Worm (Caenorhabditis elegans) whole organism, young adult: ENCODE results near the gene srh-289.

Experiments
- B0019.2 ChIP-seq: fragments of 200-800 bp; sonication (Bioruptor generic); conservative IDR thresholded peaks from 2 replicates; pipeline ENCODE4 v1.3.6; 2022; ENCODE audit warnings: missing genetic modification reagents, missing genetic modification characterization, missing compliant biosample characterization
- B0035.1 ChIP-seq: sonication (generic microtip); optimal IDR thresholded peaks from 2 replicates; lab custom pipeline; 2016; ENCODE audit warnings: missing genetic modification characterization, mild to moderate bottlenecking, missing compliant biosample characterization, missing genotype, missing genetic modification reagents
- C17E4.6 ChIP-seq: fragments of 200-800 bp; sonication (Bioruptor generic); IDR thresholded peaks from 2 replicates; pipeline ENCODE4 v1.3.6; 2022; ENCODE audit warnings: missing genetic modification reagents, missing genetic modification characterization, missing compliant biosample characterization
- F10E7.11 ChIP-seq: sonication (generic microtip); optimal IDR thresholded peaks from 2 replicates; lab custom pipeline; 2017; ENCODE audit warnings: mild to moderate bottlenecking, missing genetic modification characterization, moderate library complexity, missing compliant biosample characterization
- F33H1.4 ChIP-seq: fragments of 200-800 bp; sonication (Bioruptor generic); IDR thresholded peaks from 2 replicates; pipeline ENCODE4 v1.3.6; 2022; ENCODE audit warnings: missing genetic modification reagents, missing genetic modification characterization, missing compliant biosample characterization
- F39B2.1 ChIP-seq: fragments of 200-800 bp; sonication (Bioruptor generic); IDR thresholded peaks from 2 replicates; pipeline ENCODE4 v1.3.6; 2022; ENCODE audit warnings: missing genetic modification reagents, missing genetic modification characterization, missing compliant biosample characterization
- F49E8.2 ChIP-seq: sonication (generic microtip); optimal IDR thresholded peaks from 3 replicates; lab custom pipeline; 2017; ENCODE audit warnings: missing genetic modification characterization, mild to moderate bottlenecking, missing compliant biosample characterization, antibody characterized with exemption, moderate library complexity; ENCODE audit not compliant: insufficient read depth
- F57C9.4 ChIP-seq: sonication (generic microtip); optimal IDR thresholded peaks from 2 replicates; lab custom pipeline; 2017; ENCODE audit warnings: mild to moderate bottlenecking, missing genetic modification characterization, missing compliant biosample characterization
- T07F8.4 ChIP-seq: sonication (generic microtip); optimal IDR thresholded peaks from 2 replicates; lab custom pipeline; 2016; ENCODE audit warnings: mild to moderate bottlenecking, missing genetic modification characterization, moderate library complexity, missing compliant biosample characterization
- Y53F4B.3 ChIP-seq: fragments of 200-800 bp; sonication (Bioruptor generic); IDR thresholded peaks from 2 replicates; pipeline ENCODE4 v1.3.6; 2022; ENCODE audit warnings: missing genetic modification reagents, missing genetic modification characterization, missing compliant biosample characterization
- Y53G8AR.9 ChIP-seq: fragments of 200-800 bp; sonication (Bioruptor generic); conservative IDR thresholded peaks from 2 replicates; pipeline ENCODE4 v1.3.6; 2022; ENCODE audit warnings: missing genetic modification reagents, missing genetic modification characterization, missing compliant biosample characterization
- Y67H2A.10 ChIP-seq: fragments of 200-800 bp; sonication (Bioruptor generic); conservative IDR thresholded peaks from 2 replicates; pipeline ENCODE4 v1.3.6; 2022; ENCODE audit warnings: missing genetic modification reagents, missing genetic modification characterization, missing compliant biosample characterization
- ZK185.1 ChIP-seq: sonication (generic microtip); optimal IDR thresholded peaks from 2 replicates; lab custom pipeline; 2016; ENCODE audit warnings: mild to moderate bottlenecking, missing genetic modification characterization, missing compliant biosample characterization; ENCODE audit not compliant: poor library complexity, severe bottlenecking
- athp-1 ChIP-seq: sonication (generic microtip); optimal IDR thresholded peaks from 2 replicates; lab custom pipeline; 2017; ENCODE audit warnings: mild to moderate bottlenecking, missing genetic modification characterization, missing compliant biosample characterization
- cebp-2 ChIP-seq: fragments of 200-800 bp; sonication (Bioruptor generic); IDR thresholded peaks from 2 replicates; pipeline ENCODE4 v1.3.6; 2022; ENCODE audit warnings: missing genetic modification characterization, missing compliant biosample characterization
- ceh-79 ChIP-seq: sonication (generic microtip); optimal IDR thresholded peaks from 2 replicates; lab custom pipeline; 2017; ENCODE audit warnings: mild to moderate bottlenecking, missing genetic modification characterization, missing compliant biosample characterization
- dox-1 ChIP-seq: fragments of 200-800 bp; sonication (Bioruptor generic); IDR thresholded peaks from 2 replicates; pipeline ENCODE4 v1.3.6; 2022; ENCODE audit warnings: missing genetic modification reagents, missing genetic modification characterization, missing compliant biosample characterization
- dpff-1 ChIP-seq: sonication (generic microtip); optimal IDR thresholded peaks from 2 replicates; lab custom pipeline; 2017; ENCODE audit warnings: mild to moderate bottlenecking, missing genetic modification characterization, missing compliant biosample characterization
- egrh-3 ChIP-seq: fragments of 200-800 bp; sonication (Bioruptor generic); IDR thresholded peaks from 2 replicates; pipeline ENCODE4 v1.3.6; 2022; ENCODE audit warnings: missing genetic modification reagents, missing genetic modification characterization, missing compliant biosample characterization
- lag-1 ChIP-seq: fragments of 200-800 bp; sonication (Bioruptor generic); IDR thresholded peaks from 2 replicates; pipeline ENCODE4 v1.3.6; 2022; ENCODE audit warnings: missing genetic modification reagents, missing genetic modification characterization, missing compliant biosample characterization
- lin-26 ChIP-seq: fragments of 200-800 bp; sonication (Bioruptor generic); IDR thresholded peaks from 2 replicates; pipeline ENCODE4 v1.3.6; 2022; ENCODE audit warnings: missing genetic modification reagents, missing genetic modification characterization, missing compliant biosample characterization
- lin-54 ChIP-seq: fragments of 200-800 bp; sonication (Bioruptor generic); optimal IDR thresholded peaks from 2 replicates; lab custom pipeline; 2018; ENCODE audit warnings: mild to moderate bottlenecking, missing genetic modification characterization, missing compliant biosample characterization
- lsl-1 ChIP-seq: fragments of 200-800 bp; sonication (Bioruptor generic); optimal IDR thresholded peaks from 2 replicates; lab custom pipeline; 2018; ENCODE audit warnings: mild to moderate bottlenecking, missing genetic modification characterization, moderate library complexity, missing compliant biosample characterization
- lsy-27 ChIP-seq: sonication (generic microtip); optimal IDR thresholded peaks from 2 replicates; lab custom pipeline; 2017; ENCODE audit warnings: missing genetic modification characterization, mild to moderate bottlenecking, missing compliant biosample characterization, antibody characterized with exemption, missing genotype, borderline replicate concordance; ENCODE audit not compliant: insufficient read depth
- madf-3 ChIP-seq: fragments of 200-800 bp; sonication (Bioruptor generic); IDR thresholded peaks from 2 replicates; pipeline ENCODE4 v1.3.6; 2022; ENCODE audit warnings: missing genetic modification reagents, missing genetic modification characterization, missing compliant biosample characterization
- nhr-120 ChIP-seq: fragments of 200-800 bp; sonication (Bioruptor generic); IDR thresholded peaks from 2 replicates; pipeline ENCODE4 v1.3.6; 2022; ENCODE audit warnings: missing genetic modification characterization, missing compliant biosample characterization
- nhr-27 ChIP-seq: fragments of 200-800 bp; sonication (Bioruptor generic); optimal IDR thresholded peaks from 2 replicates; lab custom pipeline; 2018; ENCODE audit warnings: mild to moderate bottlenecking, missing genetic modification characterization, moderate library complexity, missing compliant biosample characterization
- pha-4 ChIP-seq: fragments of 150-350 bp; sonication (generic microtip); optimal IDR thresholded peaks from 2 replicates; lab custom pipeline; 2014; ENCODE audit warnings: missing biosample characterization, missing genetic modification reagents, missing genetic modification characterization
- rec-8 ChIP-seq, 2 experiments: sonication (generic microtip); optimal IDR thresholded peaks; 2 replicates each; lab custom pipeline; 2016; ENCODE audit warnings: mild to moderate bottlenecking in 2 of 2, missing genetic modification characterization in 2 of 2, missing genetic modification reagents in 2 of 2, missing genotype in 2 of 2, missing biosample characterization in 1 of 2, missing compliant biosample characterization in 1 of 2, moderate library complexity in 1 of 2
- repo-1 ChIP-seq: sonication (generic microtip); optimal IDR thresholded peaks from 2 replicates; lab custom pipeline; 2017; ENCODE audit warnings: mild to moderate bottlenecking, missing genetic modification characterization, missing compliant biosample characterization
- rpc-1 ChIP-seq, 2 experiments: fragments of 150-350 bp in 1 of 2; sonication (generic microtip) in 1 of 2; optimal IDR thresholded peaks; 2 replicates each; lab custom pipeline; 2014 to 2018; ENCODE audit warnings: missing biosample characterization in 1 of 2, missing genetic modification characterization in 1 of 2, missing genetic modification reagents in 1 of 2, missing genotype in 1 of 2
- sdz-38 ChIP-seq: sonication (generic microtip); optimal IDR thresholded peaks from 2 replicates; lab custom pipeline; 2016; ENCODE audit warnings: missing genotype, missing genetic modification characterization, missing compliant biosample characterization
- snpc-3.4 ChIP-seq: sonication (generic microtip); optimal IDR thresholded peaks from 2 replicates; lab custom pipeline; 2017; ENCODE audit warnings: missing genetic modification characterization, mild to moderate bottlenecking, missing compliant biosample characterization, antibody characterized with exemption, moderate library complexity, missing genotype, missing genetic modification reagents
- snpc-4 ChIP-seq, 5 experiments: fragments of 150-350 bp in 1 of 5; sonication (generic microtip) in 4 of 5; optimal IDR thresholded peaks; 2 replicates each; lab custom pipeline; 2014 to 2018; ENCODE audit warnings: missing genetic modification characterization in 5 of 5, missing biosample characterization in 3 of 5, antibody characterized with exemption in 2 of 5, mild to moderate bottlenecking in 2 of 5, missing compliant biosample characterization in 2 of 5, missing genotype in 2 of 5, moderate library complexity in 2 of 5, missing genetic modification reagents in 1 of 5
- somi-1 ChIP-seq: fragments of 200-800 bp; sonication (Bioruptor generic); optimal IDR thresholded peaks from 2 replicates; lab custom pipeline; 2018; ENCODE audit warnings: mild to moderate bottlenecking, missing genetic modification characterization, missing compliant biosample characterization
- tlf-1 ChIP-seq: fragments of 200-800 bp; sonication (Bioruptor generic); optimal IDR thresholded peaks from 2 replicates; lab custom pipeline; 2018; ENCODE audit warnings: mild to moderate bottlenecking, missing genetic modification characterization, missing compliant biosample characterization
- zfh-2 ChIP-seq: fragments of 200-800 bp; sonication (Bioruptor generic); conservative IDR thresholded peaks from 2 replicates; pipeline ENCODE4 v1.3.6; 2022; ENCODE audit warnings: missing genetic modification reagents, missing genetic modification characterization, missing compliant biosample characterization
- zim-3 ChIP-seq: sonication (generic microtip); optimal IDR thresholded peaks from 2 replicates; lab custom pipeline; 2017; ENCODE audit warnings: mild to moderate bottlenecking, missing genetic modification characterization, moderate library complexity, missing compliant biosample characterization

srh-289 gene

ce11 chrV:17812127-17812526 lies 18.2 kb upstream of the srh-289 start:
- TF ChIP-seq athp-1 (tag; lab: Kevin White, UChicago) (no peak), F10E7.11 (tag; lab: Kevin White, UChicago) (no peak), F39B2.1 (GFP tag; lab: Robert Waterston, UW) (0 out of 2 replicates have a peak, but pooled peaks have one; percentile 33), T07F8.4 (tag; lab: Kevin White, UChicago) (no peak), nhr-120 (0 out of 2 replicates have a peak, but pooled peaks have one; percentile 27), ZK185.1 (no peak), rpc-1 (optimal IDR thresholded peaks at IDR 0.05; lab: Kevin White, UChicago) (no peak), rpc-1 (tag; optimal IDR thresholded peaks at IDR 0.05; lab: Kevin White, UChicago) (no peak), rec-8 (tag; optimal IDR thresholded peaks at IDR 0.05; lab: Kevin White, UChicago) (no peak), nhr-27 (tag; lab: Kevin White, UChicago) (no peak), dpff-1 (tag; lab: Kevin White, UChicago) (no peak), egrh-3 (GFP tag; lab: Robert Waterston, UW) (peak; percentile 82; the same call in 1 of the 2 replicates), madf-3 (GFP tag; lab: Robert Waterston, UW) (0 out of 2 replicates have a peak, but pooled peaks have one; percentile 43), repo-1 (tag; lab: Kevin White, UChicago) (no peak), lin-26 (no peak), Y53F4B.3 (GFP tag; lab: Robert Waterston, UW) (no peak), zfh-2 (GFP tag; lab: Robert Waterston, UW) (peak; percentile 94), B0035.1 (tag; lab: Kevin White, UChicago) (no peak), dox-1 (GFP tag; lab: Robert Waterston, UW) (0 out of 2 replicates have a peak, but pooled peaks have one; percentile 11), lag-1 (no peak), sdz-38 (no peak), F57C9.4 (tag; lab: Kevin White, UChicago) (no peak), F49E8.2 (tag; lab: Kevin White, UChicago) (no peak)

- TF ChIP-seq rec-8 (tag; optimal IDR thresholded peaks at IDR 0.05; lab: Kevin White, UChicago): no peak
- no peak for TF ChIP-seq tlf-1
- no peak for TF ChIP-seq Y53G8AR.9
- TF ChIP-seq somi-1 (GFP tag; lab: Kevin White, UChicago): no peak
- no peak for TF ChIP-seq snpc-4 (GFP tag; optimal IDR thresholded peaks at IDR 0.05; lab: Kevin White, UChicago)
- TF ChIP-seq snpc-4 (tag; optimal IDR thresholded peaks at IDR 0.05; lab: Kevin White, UChicago): no peak
- no peak for TF ChIP-seq madf-3 (GFP tag; lab: Robert Waterston, UW)
- no peak for TF ChIP-seq lsl-1 (GFP tag; lab: Kevin White, UChicago)
- no peak for TF ChIP-seq B0019.2 (GFP tag; lab: Robert Waterston, UW)
- no peak for TF ChIP-seq snpc-3.4 (tag; lab: Kevin White, UChicago)
- TF ChIP-seq cebp-2 (GFP tag; lab: Robert Waterston, UW): no peak
Observed at ce11 chrV:17810053-17810452, 16.2 kb upstream of the srh-289 start, which contains the start of gene srh-296. Gene srh-296, plus strand, starts transcription at chrV:17810353.

ce11 chrV:17805323-17805722 lies 11.4 kb upstream of the srh-289 start, which contains the start of gene srh-291:
Gene srh-291, plus strand, starts transcription at chrV:17805623.
- TF ChIP-seq lin-54 (no peak), dpff-1 (tag; lab: Kevin White, UChicago) (no peak), repo-1 (tag; lab: Kevin White, UChicago) (no peak), Y67H2A.10 (no peak), zim-3 (no peak), C17E4.6 (GFP tag; lab: Robert Waterston, UW) (no peak), F10E7.11 (tag; lab: Kevin White, UChicago) (no peak), F33H1.4 (no peak), somi-1 (GFP tag; lab: Kevin White, UChicago) (no peak), ceh-79 (no peak), lsy-27 (tag; lab: Kevin White, UChicago) (no peak), athp-1 (tag; lab: Kevin White, UChicago) (no peak), pha-4 (tag; lab: Kevin White, UChicago) (no peak)
